Fruit fly (Drosophila melanogaster) S2 (cell line): ENCODE results near the gene CG31862.

Experiments used
- CG8478 ChIP-seq: fragments of >200 bp; optimal IDR thresholded peaks from 2 replicates; lab custom pipeline; 2018
- CTCF ChIP-seq, 2 experiments: fragments of >200 bp; optimal IDR thresholded peaks; 2 replicates each; lab custom pipeline; 2018

- TF ChIP-seq CTCF (optimal IDR thresholded peaks at IDR 0.05; lab: Kevin White, UChicago): no peak
- no peak for TF ChIP-seq CG8478 (lab: Kevin White, UChicago)
These were observed 12.2 kb downstream of the CG31862 start for dm6 chr2L:12350880-12351279.
